Fruit fly (Drosophila melanogaster) whole organism, embryonic: Measurements from ENCODE around the gene CG31974.

Experiments used
- Atf3 ChIP-seq: fragments of 200-800 bp; sonication (Bioruptor generic); optimal IDR thresholded peaks from 3 replicates; lab custom pipeline; 2016; ENCODE audit warnings: missing biosample characterization, missing genetic modification characterization
- Bdp1 ChIP-seq: fragments of 200-800 bp; sonication (Bioruptor generic); optimal IDR thresholded peaks from 3 replicates; lab custom pipeline; 2016; ENCODE audit warnings: missing biosample characterization, missing genetic modification characterization
- CG10321 ChIP-seq: fragments of 200-800 bp; sonication (Bioruptor generic); IDR thresholded peaks from 2 replicates; pipeline ENCODE4 v1.3.6; 2022; ENCODE audit warnings: missing biosample characterization, missing genetic modification characterization
- CG11504 ChIP-seq: fragments of 200-800 bp; sonication (Bioruptor generic); optimal IDR thresholded peaks from 3 replicates; lab custom pipeline; 2019; ENCODE audit warnings: missing biosample characterization, mild to moderate bottlenecking, missing genetic modification characterization, moderate library complexity
- CG12155 ChIP-seq: fragments of 200-800 bp; sonication (Bioruptor generic); optimal IDR thresholded peaks from 3 replicates; lab custom pipeline; 2016; ENCODE audit warnings: missing biosample characterization, missing genetic modification characterization
- CG12391 ChIP-seq: fragments of 200-800 bp; sonication (Bioruptor generic); optimal IDR thresholded peaks from 3 replicates; lab custom pipeline; 2018; ENCODE audit warnings: missing biosample characterization, mild to moderate bottlenecking, missing genetic modification characterization, moderate library complexity
- CG13424 ChIP-seq: fragments of 200-800 bp; sonication (Bioruptor generic); optimal IDR thresholded peaks from 2 replicates; lab custom pipeline; 2019; ENCODE audit warnings: missing biosample characterization, mild to moderate bottlenecking, missing genetic modification characterization, moderate library complexity
- CG17359 ChIP-seq: fragments of 200-800 bp; sonication (Bioruptor generic); optimal IDR thresholded peaks from 3 replicates; lab custom pipeline; 2018; ENCODE audit warnings: missing biosample characterization, mild to moderate bottlenecking, missing genetic modification characterization, moderate library complexity
- CG17361 ChIP-seq: fragments of 200-800 bp; sonication (Bioruptor generic); IDR thresholded peaks from 3 replicates; pipeline ENCODE4 v1.3.6; 2022; ENCODE audit warnings: missing biosample characterization, missing genetic modification characterization
- CG17829 ChIP-seq: fragments of 200-800 bp; optimal IDR thresholded peaks from 2 replicates; lab custom pipeline; 2019; ENCODE audit warnings: missing biosample characterization, mild to moderate bottlenecking, missing genetic modification characterization, moderate library complexity
- CG18262 ChIP-seq: fragments of 200-800 bp; optimal IDR thresholded peaks from 3 replicates; lab custom pipeline; 2019; ENCODE audit warnings: missing biosample characterization, mild to moderate bottlenecking, missing genetic modification characterization, moderate library complexity
- CG18599 ChIP-seq: fragments of 200-800 bp; sonication (Bioruptor generic); optimal IDR thresholded peaks from 3 replicates; lab custom pipeline; 2017; ENCODE audit warnings: missing biosample characterization, missing genetic modification characterization, mild to moderate bottlenecking, moderate library complexity, missing genetic modification reagents
- CG18619 ChIP-seq: fragments of 200-800 bp; sonication (Bioruptor generic); optimal IDR thresholded peaks from 3 replicates; lab custom pipeline; 2017; ENCODE audit warnings: missing biosample characterization, mild to moderate bottlenecking, missing genetic modification characterization
- CG31388 ChIP-seq: fragments of 200-800 bp; sonication (Bioruptor generic); optimal IDR thresholded peaks from 2 replicates; lab custom pipeline; 2016; ENCODE audit warnings: missing biosample characterization, missing genetic modification characterization
- CG3838 ChIP-seq: fragments of 200-800 bp; sonication (Bioruptor generic); optimal IDR thresholded peaks from 3 replicates; lab custom pipeline; 2016; ENCODE audit warnings: missing biosample characterization, missing genetic modification characterization
- CG3847 ChIP-seq: fragments of 200-800 bp; sonication (Bioruptor generic); IDR thresholded peaks from 2 replicates; pipeline ENCODE4 v1.3.6; 2022; ENCODE audit warnings: missing biosample characterization, missing genetic modification characterization
- CG3995 ChIP-seq: fragments of 200-800 bp; sonication (Bioruptor generic); optimal IDR thresholded peaks from 3 replicates; lab custom pipeline; 2016; ENCODE audit warnings: missing biosample characterization, missing genetic modification characterization
- CG42726 ChIP-seq: fragments of 200-800 bp; sonication (Bioruptor generic); IDR thresholded peaks from 2 replicates; pipeline ENCODE4 v1.3.6; 2022; ENCODE audit warnings: missing biosample characterization, missing genetic modification characterization; ENCODE audit not compliant: partially characterized antibody
- CG4730 ChIP-seq: fragments of 200-800 bp; sonication (Bioruptor generic); IDR thresholded peaks from 2 replicates; pipeline ENCODE4 v1.3.6; 2022; ENCODE audit warnings: missing biosample characterization, missing genetic modification characterization
- CG6813 ChIP-seq: fragments of 200-800 bp; sonication (Bioruptor generic); optimal IDR thresholded peaks from 2 replicates; lab custom pipeline; 2017; ENCODE audit warnings: missing biosample characterization, missing genetic modification characterization, mild to moderate bottlenecking, moderate library complexity, missing genetic modification reagents
- CG6854 ChIP-seq: fragments of 200-800 bp; sonication (Bioruptor generic); optimal IDR thresholded peaks from 3 replicates; lab custom pipeline; 2017; ENCODE audit warnings: missing biosample characterization, mild to moderate bottlenecking, missing genetic modification characterization
- CG8359 ChIP-seq: fragments of 200-800 bp; sonication (Bioruptor generic); optimal IDR thresholded peaks from 2 replicates; lab custom pipeline; 2017; ENCODE audit warnings: missing biosample characterization, mild to moderate bottlenecking, missing genetic modification characterization, borderline replicate concordance
- CG8765 ChIP-seq: fragments of 200-800 bp; sonication (Bioruptor generic); IDR thresholded peaks from 2 replicates; pipeline ENCODE4 v1.3.6; 2022; ENCODE audit warnings: missing biosample characterization, missing genetic modification characterization
- CG8944 ChIP-seq: fragments of 200-800 bp; sonication (Bioruptor generic); optimal IDR thresholded peaks from 3 replicates; lab custom pipeline; 2016; ENCODE audit warnings: missing biosample characterization, missing genetic modification characterization
- CHES-1-like ChIP-seq: fragments of 200-800 bp; sonication (Bioruptor generic); optimal IDR thresholded peaks from 2 replicates; lab custom pipeline; 2016; ENCODE audit warnings: missing biosample characterization, missing genetic modification characterization
- CTCF ChIP-seq: fragments of 200-800 bp; sonication (Bioruptor generic); optimal IDR thresholded peaks from 2 replicates; lab custom pipeline; 2017; ENCODE audit warnings: missing biosample characterization, mild to moderate bottlenecking, missing genetic modification characterization, moderate library complexity
- CoRest ChIP-seq: fragments of 200-800 bp; sonication (Bioruptor generic); optimal IDR thresholded peaks from 3 replicates; lab custom pipeline; 2018; ENCODE audit warnings: missing biosample characterization, mild to moderate bottlenecking, missing genetic modification characterization, moderate library complexity
- Hr3 ChIP-seq: fragments of 200-800 bp; sonication (Bioruptor generic); optimal IDR thresholded peaks from 3 replicates; lab custom pipeline; 2016; ENCODE audit warnings: missing biosample characterization, missing genetic modification characterization
- Sry-β ChIP-seq: fragments of 200-800 bp; sonication (Bioruptor generic); optimal IDR thresholded peaks from 2 replicates; lab custom pipeline; 2018; ENCODE audit warnings: missing biosample characterization, mild to moderate bottlenecking, missing genetic modification characterization, moderate library complexity
- Tbp ChIP-seq: fragments of >200 bp; optimal IDR thresholded peaks from 2 replicates; lab custom pipeline; 2018; ENCODE audit warnings: missing biosample characterization, missing genetic modification characterization
- Trl ChIP-seq, 3 experiments: fragments of >200 bp in 2 of 3; fragments of 200-800 bp in 1 of 3; sonication (Bioruptor generic) in 1 of 3; optimal IDR thresholded peaks; 2 replicates in 1 of 3; 3 replicates in 2 of 3; lab custom pipeline; 2016 to 2017; ENCODE audit warnings: missing biosample characterization in 1 of 3, missing genetic modification characterization in 1 of 3
- ac ChIP-seq: fragments of 200-800 bp; sonication (Bioruptor generic); optimal IDR thresholded peaks from 3 replicates; lab custom pipeline; 2017; ENCODE audit warnings: missing biosample characterization, mild to moderate bottlenecking, missing genetic modification characterization
- al ChIP-seq: fragments of 200-800 bp; sonication (Bioruptor generic); IDR thresholded peaks from 2 replicates; pipeline ENCODE4 v1.3.6; 2022; ENCODE audit warnings: missing biosample characterization, missing genetic modification characterization
- caup ChIP-seq: fragments of 200-800 bp; sonication (Bioruptor generic); optimal IDR thresholded peaks from 3 replicates; lab custom pipeline; 2017; ENCODE audit warnings: missing biosample characterization, mild to moderate bottlenecking, missing genetic modification characterization, moderate library complexity; ENCODE audit not compliant: severe bottlenecking
- dmrt11E ChIP-seq: fragments of 200-800 bp; sonication (Bioruptor generic); optimal IDR thresholded peaks from 3 replicates; lab custom pipeline; 2018; ENCODE audit warnings: missing biosample characterization, mild to moderate bottlenecking, missing genetic modification characterization, moderate library complexity
- ewg ChIP-seq: fragments of 200-800 bp; sonication (Bioruptor generic); optimal IDR thresholded peaks from 3 replicates; lab custom pipeline; 2017; ENCODE audit warnings: mild to moderate bottlenecking, missing biosample characterization, missing genetic modification reagents, missing genetic modification characterization
- eyg ChIP-seq: fragments of 200-800 bp; sonication (Bioruptor generic); optimal IDR thresholded peaks from 3 replicates; lab custom pipeline; 2016; ENCODE audit warnings: missing biosample characterization, missing genetic modification characterization
- fd3F ChIP-seq: fragments of 200-800 bp; sonication (Bioruptor generic); optimal IDR thresholded peaks from 2 replicates; lab custom pipeline; 2018; ENCODE audit warnings: missing biosample characterization, mild to moderate bottlenecking, missing genetic modification characterization, moderate library complexity
- hb ChIP-seq: fragments of 200-800 bp; sonication (Bioruptor generic); IDR thresholded peaks from 3 replicates; pipeline ENCODE4 v1.3.6; 2022; ENCODE audit warnings: missing biosample characterization, missing genetic modification characterization; ENCODE audit not compliant: partially characterized antibody
- her ChIP-seq: fragments of 200-800 bp; sonication (Bioruptor generic); optimal IDR thresholded peaks from 2 replicates; lab custom pipeline; 2016; ENCODE audit warnings: missing biosample characterization, missing genetic modification characterization
- kay ChIP-seq: fragments of 200-800 bp; sonication (Bioruptor generic); optimal IDR thresholded peaks from 2 replicates; lab custom pipeline; 2016; ENCODE audit warnings: missing biosample characterization, missing genetic modification characterization
- p53 ChIP-seq: fragments of 200-800 bp; sonication (Bioruptor generic); optimal IDR thresholded peaks from 2 replicates; lab custom pipeline; 2016; ENCODE audit warnings: missing biosample characterization, missing genetic modification characterization
- prd ChIP-seq, 3 experiments: fragments of >200 bp in 2 of 3; fragments of 200-800 bp in 1 of 3; sonication (Bioruptor generic) in 1 of 3; optimal IDR thresholded peaks in 2 of 3; IDR thresholded peaks in 1 of 3; 2 replicates in 2 of 3; 3 replicates in 1 of 3; pipeline versions ENCODE4 v1.3.6 to Lab custom; 2017 to 2022; ENCODE audit warnings: missing biosample characterization in 1 of 3, missing genetic modification characterization in 1 of 3
- scrt ChIP-seq: fragments of 200-800 bp; sonication (Bioruptor generic); optimal IDR thresholded peaks from 2 replicates; lab custom pipeline; 2018; ENCODE audit warnings: missing biosample characterization, mild to moderate bottlenecking, missing genetic modification characterization, moderate library complexity
- slou ChIP-seq: fragments of 200-800 bp; sonication (Bioruptor generic); optimal IDR thresholded peaks from 3 replicates; lab custom pipeline; 2016; ENCODE audit warnings: missing biosample characterization, missing genetic modification characterization
- sna ChIP-seq: fragments of 200-800 bp; sonication (Bioruptor generic); IDR thresholded peaks from 2 replicates; pipeline ENCODE4 v1.3.6; 2022; ENCODE audit warnings: missing biosample characterization, missing genetic modification characterization; ENCODE audit not compliant: partially characterized antibody
- stwl ChIP-seq: fragments of 200-800 bp; sonication (Bioruptor generic); optimal IDR thresholded peaks from 3 replicates; lab custom pipeline; 2018; ENCODE audit warnings: missing biosample characterization, mild to moderate bottlenecking, missing genetic modification characterization, moderate library complexity
- usp ChIP-seq: fragments of >200 bp; optimal IDR thresholded peaks from 2 replicates; lab custom pipeline; 2017; ENCODE audit warnings: missing biosample characterization, missing genetic modification characterization

The CG31974 gene

DNA sequence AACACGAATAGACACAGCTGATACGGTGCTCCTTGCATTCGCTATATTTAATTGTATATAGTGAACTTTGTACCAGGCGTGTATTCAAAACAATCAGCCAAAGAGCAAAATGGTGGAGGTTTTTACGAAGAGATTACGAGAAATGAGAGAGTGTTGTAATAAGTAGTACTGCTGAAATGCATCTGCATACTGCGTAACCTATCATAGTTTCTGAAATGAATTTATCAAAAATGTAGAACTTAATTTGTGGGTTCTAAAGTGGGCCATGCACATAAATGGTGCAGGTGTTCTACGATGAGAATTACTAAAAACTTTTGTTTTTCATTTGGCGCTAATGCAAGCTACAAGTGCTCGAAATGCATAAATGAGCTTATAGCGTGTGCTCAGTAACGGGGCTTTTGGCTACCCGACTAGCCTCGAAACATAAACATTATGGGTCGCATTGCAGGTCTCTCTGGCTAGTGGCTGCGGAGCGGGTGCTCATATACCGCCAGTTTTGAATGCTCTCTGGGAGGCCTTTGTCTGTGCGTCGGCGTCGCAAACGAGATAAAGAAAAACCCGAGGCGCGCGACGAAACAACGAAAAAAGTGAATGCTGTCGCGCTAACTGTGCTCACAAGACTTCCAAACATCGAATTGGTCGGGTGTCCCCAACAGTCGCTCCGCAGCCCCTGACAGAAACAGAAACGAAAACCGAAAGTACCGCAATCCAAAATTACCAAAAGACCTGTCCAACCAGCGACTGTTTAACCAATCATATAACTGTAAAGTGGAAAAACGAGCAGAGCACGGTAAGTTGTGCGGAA is 11.2 kb downstream of the CG31974 start, which contains the start of gene Gs1 (continued):
- TF ChIP-seq CG13424 (tag; lab: Kevin White, UChicago) (no peak), fd3F (GFP tag; lab: Kevin White, UChicago) (no peak), ewg (GFP tag; lab: Kevin White, UChicago) (peak; percentile 77), slou (GFP tag; lab: Kevin White, UChicago) (no peak), al (GFP tag; lab: Robert Waterston, UW) (no peak), usp (GFP tag; lab: Kevin White, UChicago) (no peak), CG8944 (GFP tag; lab: Kevin White, UChicago) (no peak), CG10321 (GFP tag; lab: Robert Waterston, UW) (no peak; the same call in 1 of the 2 replicates), CG3995 (no peak), prd (optimal IDR thresholded peaks at IDR 0.05; lab: Kevin White, UChicago) (no peak), prd (GFP tag; IDR thresholded peaks at IDR 0.05; lab: Robert Waterston, UW) (no peak), CG31388 (GFP tag; lab: Kevin White, UChicago) (no peak), kay (no peak), Tbp (no peak), CG6854 (GFP tag; lab: Kevin White, UChicago) (peak; percentile 70), Trl (optimal IDR thresholded peaks at IDR 0.05; lab: Kevin White, UChicago) (peak; percentile 87 to 89), Trl (GFP tag; optimal IDR thresholded peaks at IDR 0.05; lab: Kevin White, UChicago) (peak; percentile 48), Hr3 (GFP tag; lab: Kevin White, UChicago) (no peak), scrt (GFP tag; lab: Kevin White, UChicago) (peak; percentile 41), CG17361 (GFP tag; lab: Robert Waterston, UW) (no peak), CG12155 (GFP tag; lab: Kevin White, UChicago) (no peak), stwl (tag; lab: Kevin White, UChicago) (peak; percentile 70), CG18262 (tag; lab: Kevin White, UChicago) (no peak), CG4730 (GFP tag; lab: Robert Waterston, UW) (no peak), CG8765 (GFP tag; lab: Robert Waterston, UW) (no peak), her (GFP tag; lab: Kevin White, UChicago) (peak; percentile 30), hb (GFP tag; lab: Robert Waterston, UW) (no peak), sna (0 out of 2 replicates have a peak, but pooled peaks have one; percentile 53), CG18619 (GFP tag; lab: Kevin White, UChicago) (no peak), Atf3 (no peak), CHES-1-like (GFP tag; lab: Kevin White, UChicago) (no peak), Sry-β (GFP tag; lab: Kevin White, UChicago) (no peak), p53 (GFP tag; lab: Kevin White, UChicago) (no peak), dmrt11E (no peak), CG3838 (no peak), CG17359 (tag; lab: Kevin White, UChicago) (peak; percentile 17), CG12391 (tag; lab: Kevin White, UChicago) (no peak), CG17829 (tag; lab: Kevin White, UChicago) (peak; percentile 39), Bdp1 (GFP tag; lab: Kevin White, UChicago) (no peak), CG42726 (no peak), CTCF (GFP tag; lab: Kevin White, UChicago) (peak; percentile 41), CG3847 (GFP tag; lab: Robert Waterston, UW) (no peak), CG8359 (GFP tag; lab: Kevin White, UChicago) (peak; percentile 17), ac (GFP tag; lab: Kevin White, UChicago) (no peak), eyg (GFP tag; lab: Kevin White, UChicago) (peak; percentile 1), CoRest (tag; lab: Kevin White, UChicago) (no peak), CG11504 (tag; lab: Kevin White, UChicago) (peak; percentile 21), CG6813 (GFP tag; lab: Kevin White, UChicago) (peak; percentile 58), CG18599 (GFP tag; lab: Kevin White, UChicago) (peak; percentile 71), caup (GFP tag; lab: Kevin White, UChicago) (peak; percentile 60)
